Fruit fly (Drosophila melanogaster) whole organism, embryonic: ENCODE results near the gene esg.

Source experiments
- Blimp-1 ChIP-seq: fragments of 200-800 bp; sonication (Bioruptor generic); optimal IDR thresholded peaks from 3 replicates; lab custom pipeline; 2018; ENCODE audit warnings: missing biosample characterization, missing genetic modification characterization, mild to moderate bottlenecking, moderate library complexity, missing genetic modification reagents
- CG10979 ChIP-seq: fragments of 200-800 bp; sonication (Bioruptor generic); optimal IDR thresholded peaks from 2 replicates; lab custom pipeline; 2018; ENCODE audit warnings: missing biosample characterization, mild to moderate bottlenecking, missing genetic modification characterization, moderate library complexity
- Dbx ChIP-seq: fragments of 200-800 bp; sonication (Bioruptor generic); IDR thresholded peaks from 3 replicates; pipeline ENCODE4 v1.3.6; 2022; ENCODE audit warnings: missing biosample characterization, missing genetic modification characterization
- Dll ChIP-seq: fragments of 200-800 bp; sonication (Bioruptor generic); IDR thresholded peaks from 4 replicates; pipeline ENCODE4 v1.3.6; 2022; ENCODE audit warnings: missing biosample characterization, missing genetic modification characterization; ENCODE audit not compliant: partially characterized antibody
- Gsc ChIP-seq: fragments of 200-800 bp; sonication (Bioruptor generic); IDR thresholded peaks from 2 replicates; pipeline ENCODE4 v1.3.6; 2022; ENCODE audit warnings: missing biosample characterization, missing genetic modification characterization
- Hr78 ChIP-seq, 2 experiments: fragments of 200-800 bp in 1 of 2; fragments of >200 bp in 1 of 2; sonication (Bioruptor generic) in 1 of 2; optimal IDR thresholded peaks; 2 replicates each; lab custom pipeline; 2017 to 2019; ENCODE audit warnings: missing biosample characterization in 2 of 2, missing genetic modification characterization in 2 of 2, mild to moderate bottlenecking in 1 of 2, moderate library complexity in 1 of 2
- Med ChIP-seq: fragments of 200-800 bp; sonication (Bioruptor generic); peaks from one replicate; lab custom pipeline; 2016; ENCODE audit warnings: missing biosample characterization, missing genetic modification characterization, mild to moderate bottlenecking, inconsistent platforms, moderate library complexity
- NK7.1 ChIP-seq: fragments of 200-800 bp; sonication (Bioruptor generic); optimal IDR thresholded peaks from 3 replicates; lab custom pipeline; 2016; ENCODE audit warnings: missing biosample characterization, missing genetic modification characterization
- psq ChIP-seq: fragments of 200-800 bp; sonication (Bioruptor generic); optimal IDR thresholded peaks from 2 replicates; lab custom pipeline; 2017; ENCODE audit warnings: missing biosample characterization, missing genetic modification characterization

DNA sequence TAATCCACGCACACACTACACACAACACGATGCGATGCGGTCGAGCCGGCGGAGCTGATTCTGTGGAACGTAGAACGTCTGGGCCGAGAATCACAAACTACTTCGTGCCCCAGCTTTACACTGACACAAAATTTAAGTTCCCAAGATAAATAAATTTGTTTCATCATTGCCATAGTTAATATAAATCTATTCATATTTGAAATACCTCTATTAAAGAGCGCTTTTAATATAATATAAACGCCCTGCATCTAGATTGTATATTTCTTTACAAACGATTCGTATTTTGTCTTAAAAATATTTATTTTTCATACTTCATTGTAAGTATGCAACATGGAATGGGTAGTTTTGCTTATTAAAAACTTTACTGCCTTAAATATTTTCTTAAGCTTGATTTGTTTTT is 51.7 kb downstream of the esg start:
- TF ChIP-seq psq (GFP tag; lab: Kevin White, UChicago) (no peak), CG10979 (tag; lab: Kevin White, UChicago) (peak; percentile 27), NK7.1 (GFP tag; lab: Kevin White, UChicago) (no peak), Dbx (GFP tag; lab: Robert Waterston, UW) (no peak), Med (GFP tag; lab: Kevin White, UChicago) (no peak), Dll (GFP tag; lab: Robert Waterston, UW) (no peak), Gsc (no peak), Blimp-1 (GFP tag; lab: Kevin White, UChicago) (no peak), Hr78 (GFP tag; optimal IDR thresholded peaks at IDR 0.05; lab: Kevin White, UChicago) (no peak)
